Worm (Caenorhabditis elegans) whole organism, young adult: ENCODE measurements around the gene R10E11.5.

Experiments
- D2030.7 ChIP-seq: fragments of 200-800 bp; sonication (Bioruptor generic); IDR thresholded peaks from 2 replicates; pipeline ENCODE4 v1.3.6; 2022; ENCODE audit warnings: missing genetic modification reagents, missing genetic modification characterization, missing compliant biosample characterization
- F10E7.11 ChIP-seq: sonication (generic microtip); optimal IDR thresholded peaks from 2 replicates; lab custom pipeline; 2017; ENCODE audit warnings: mild to moderate bottlenecking, missing genetic modification characterization, moderate library complexity, missing compliant biosample characterization
- F22D6.2 ChIP-seq: sonication (generic microtip); optimal IDR thresholded peaks from 2 replicates; lab custom pipeline; 2016; ENCODE audit warnings: mild to moderate bottlenecking, missing genetic modification characterization, missing compliant biosample characterization
- F39B2.1 ChIP-seq: fragments of 200-800 bp; sonication (Bioruptor generic); IDR thresholded peaks from 2 replicates; pipeline ENCODE4 v1.3.6; 2022; ENCODE audit warnings: missing genetic modification reagents, missing genetic modification characterization, missing compliant biosample characterization
- F49E8.2 ChIP-seq: sonication (generic microtip); optimal IDR thresholded peaks from 3 replicates; lab custom pipeline; 2017; ENCODE audit warnings: missing genetic modification characterization, mild to moderate bottlenecking, missing compliant biosample characterization, antibody characterized with exemption, moderate library complexity; ENCODE audit not compliant: insufficient read depth
- K11D2.4 ChIP-seq: fragments of 200-800 bp; sonication (Bioruptor generic); IDR thresholded peaks from 2 replicates; pipeline ENCODE4 v1.3.6; 2022; ENCODE audit warnings: missing genetic modification reagents, missing genetic modification characterization, missing compliant biosample characterization
- Y53G8AR.9 ChIP-seq: fragments of 200-800 bp; sonication (Bioruptor generic); conservative IDR thresholded peaks from 2 replicates; pipeline ENCODE4 v1.3.6; 2022; ENCODE audit warnings: missing genetic modification reagents, missing genetic modification characterization, missing compliant biosample characterization
- Y79H2A.3 ChIP-seq: fragments of 200-800 bp; sonication (Bioruptor generic); conservative IDR thresholded peaks from 2 replicates; pipeline ENCODE4 v1.3.6; 2022; ENCODE audit warnings: missing genetic modification reagents, missing genetic modification characterization, missing compliant biosample characterization
- Y95B8A.8 ChIP-seq: fragments of 200-800 bp; sonication (Bioruptor generic); IDR thresholded peaks from 2 replicates; pipeline ENCODE4 v1.3.6; 2022; ENCODE audit warnings: missing genetic modification reagents, missing genetic modification characterization, missing compliant biosample characterization
- akir-1 ChIP-seq: fragments of 200-800 bp; sonication (Bioruptor generic); optimal IDR thresholded peaks from 2 replicates; lab custom pipeline; 2018; ENCODE audit warnings: mild to moderate bottlenecking, missing genetic modification characterization, moderate library complexity, missing compliant biosample characterization
- ama-1 ChIP-seq, 3 experiments: fragments of 150-350 bp in 1 of 3; sonication (generic microtip) in 2 of 3; optimal IDR thresholded peaks; 2 replicates each; lab custom pipeline; 2014 to 2018; ENCODE audit warnings: missing biosample characterization in 2 of 3, missing genetic modification characterization in 2 of 3, missing genetic modification reagents in 2 of 3
- aptf-3 ChIP-seq: fragments of 200-800 bp; sonication (Bioruptor generic); IDR thresholded peaks from 2 replicates; pipeline ENCODE4 v1.3.6; 2022; ENCODE audit warnings: missing genetic modification characterization, missing compliant biosample characterization
- athp-1 ChIP-seq: sonication (generic microtip); optimal IDR thresholded peaks from 2 replicates; lab custom pipeline; 2017; ENCODE audit warnings: mild to moderate bottlenecking, missing genetic modification characterization, missing compliant biosample characterization
- bed-1 ChIP-seq: fragments of 200-800 bp; sonication (Bioruptor generic); IDR thresholded peaks from 2 replicates; pipeline ENCODE4 v1.3.6; 2022; ENCODE audit warnings: missing genetic modification reagents, missing genetic modification characterization, missing compliant biosample characterization
- ceh-58 ChIP-seq: fragments of 200-800 bp; sonication (Bioruptor generic); IDR thresholded peaks from 2 replicates; pipeline ENCODE4 v1.3.6; 2022; ENCODE audit warnings: missing genetic modification characterization, missing compliant biosample characterization
- dox-1 ChIP-seq: fragments of 200-800 bp; sonication (Bioruptor generic); IDR thresholded peaks from 2 replicates; pipeline ENCODE4 v1.3.6; 2022; ENCODE audit warnings: missing genetic modification reagents, missing genetic modification characterization, missing compliant biosample characterization
- dpl-1 ChIP-seq: fragments of 150-350 bp; optimal IDR thresholded peaks from 2 replicates; lab custom pipeline; 2014; ENCODE audit warnings: missing biosample characterization, missing genetic modification reagents, missing genetic modification characterization
- egl-18 ChIP-seq: fragments of 200-800 bp; sonication (Bioruptor generic); IDR thresholded peaks from 2 replicates; pipeline ENCODE4 v1.3.6; 2022; ENCODE audit warnings: missing genetic modification reagents, missing genetic modification characterization, missing compliant biosample characterization
- egrh-3 ChIP-seq: fragments of 200-800 bp; sonication (Bioruptor generic); IDR thresholded peaks from 2 replicates; pipeline ENCODE4 v1.3.6; 2022; ENCODE audit warnings: missing genetic modification reagents, missing genetic modification characterization, missing compliant biosample characterization
- ekl-4 ChIP-seq: fragments of 200-800 bp; sonication (Bioruptor generic); IDR thresholded peaks from 2 replicates; pipeline ENCODE4 v1.3.6; 2022; ENCODE audit warnings: missing genetic modification reagents, missing genetic modification characterization, missing compliant biosample characterization
- gei-17 ChIP-seq: fragments of 200-800 bp; sonication (Bioruptor generic); optimal IDR thresholded peaks from 2 replicates; lab custom pipeline; 2018; ENCODE audit warnings: mild to moderate bottlenecking, missing genetic modification characterization, missing compliant biosample characterization
- him-1 ChIP-seq: sonication (generic microtip); optimal IDR thresholded peaks from 2 replicates; lab custom pipeline; 2016; ENCODE audit warnings: missing genotype, missing genetic modification reagents, missing genetic modification characterization, missing compliant biosample characterization
- hlh-26 ChIP-seq: fragments of 200-800 bp; sonication (Bioruptor generic); conservative IDR thresholded peaks from 2 replicates; pipeline ENCODE4 v1.3.6; 2022; ENCODE audit warnings: missing genetic modification reagents, missing genetic modification characterization, missing compliant biosample characterization
- hrde-1 ChIP-seq: sonication (generic microtip); optimal IDR thresholded peaks from 2 replicates; lab custom pipeline; 2016; ENCODE audit warnings: missing genetic modification characterization, mild to moderate bottlenecking, missing compliant biosample characterization, moderate library complexity, missing genotype, missing genetic modification reagents, borderline replicate concordance
- hsf-1 ChIP-seq: fragments of 200-800 bp; sonication (Bioruptor generic); IDR thresholded peaks from 2 replicates; pipeline ENCODE4 v1.3.6; 2022; ENCODE audit warnings: missing genetic modification reagents, missing genetic modification characterization, missing compliant biosample characterization
- lin-26 ChIP-seq: fragments of 200-800 bp; sonication (Bioruptor generic); IDR thresholded peaks from 2 replicates; pipeline ENCODE4 v1.3.6; 2022; ENCODE audit warnings: missing genetic modification reagents, missing genetic modification characterization, missing compliant biosample characterization
- lin-40 ChIP-seq: sonication (generic microtip); optimal IDR thresholded peaks from 2 replicates; lab custom pipeline; 2016; ENCODE audit warnings: missing genetic modification characterization, mild to moderate bottlenecking, missing compliant biosample characterization, missing genotype, missing genetic modification reagents
- lsl-1 ChIP-seq: fragments of 200-800 bp; sonication (Bioruptor generic); optimal IDR thresholded peaks from 2 replicates; lab custom pipeline; 2018; ENCODE audit warnings: mild to moderate bottlenecking, missing genetic modification characterization, moderate library complexity, missing compliant biosample characterization
- madf-10 ChIP-seq: sonication (generic microtip); optimal IDR thresholded peaks from 2 replicates; lab custom pipeline; 2016; ENCODE audit warnings: mild to moderate bottlenecking, missing genetic modification characterization, missing compliant biosample characterization
- madf-6 ChIP-seq: fragments of 200-800 bp; sonication (Bioruptor generic); IDR thresholded peaks from 2 replicates; pipeline ENCODE4 v1.3.6; 2022; ENCODE audit warnings: missing genetic modification reagents, missing genetic modification characterization, missing compliant biosample characterization
- madf-8 ChIP-seq: fragments of 200-800 bp; sonication (Bioruptor generic); conservative IDR thresholded peaks from 2 replicates; pipeline ENCODE4 v1.3.6; 2022; ENCODE audit warnings: missing genetic modification reagents, missing genetic modification characterization, missing compliant biosample characterization
- nfya-1 ChIP-seq: sonication (generic microtip); optimal IDR thresholded peaks from 2 replicates; lab custom pipeline; 2017; ENCODE audit warnings: antibody characterized with exemption, missing compliant biosample characterization, missing genetic modification characterization, borderline replicate concordance; ENCODE audit not compliant: insufficient read depth
- nfyb-1 ChIP-seq: fragments of 200-800 bp; sonication (Bioruptor generic); IDR thresholded peaks from 2 replicates; pipeline ENCODE4 v1.3.6; 2022; ENCODE audit warnings: missing genetic modification reagents, missing genetic modification characterization, missing compliant biosample characterization
- nhr-80 ChIP-seq: sonication (generic microtip); optimal IDR thresholded peaks from 2 replicates; lab custom pipeline; 2016; ENCODE audit warnings: missing genetic modification characterization, missing compliant biosample characterization
- pbrm-1 ChIP-seq: fragments of 200-800 bp; sonication (Bioruptor generic); IDR thresholded peaks from 2 replicates; pipeline ENCODE4 v1.3.6; 2022; ENCODE audit warnings: missing genetic modification reagents, missing genetic modification characterization, missing compliant biosample characterization
- rcor-1 ChIP-seq: fragments of 200-800 bp; sonication (Bioruptor generic); IDR thresholded peaks from 2 replicates; pipeline ENCODE4 v1.3.6; 2022; ENCODE audit warnings: missing genetic modification reagents, missing genetic modification characterization, missing compliant biosample characterization
- rec-8 ChIP-seq, 2 experiments: sonication (generic microtip); optimal IDR thresholded peaks; 2 replicates each; lab custom pipeline; 2016; ENCODE audit warnings: mild to moderate bottlenecking in 2 of 2, missing genetic modification characterization in 2 of 2, missing genetic modification reagents in 2 of 2, missing genotype in 2 of 2, missing biosample characterization in 1 of 2, missing compliant biosample characterization in 1 of 2, moderate library complexity in 1 of 2
- repo-1 ChIP-seq: sonication (generic microtip); optimal IDR thresholded peaks from 2 replicates; lab custom pipeline; 2017; ENCODE audit warnings: mild to moderate bottlenecking, missing genetic modification characterization, missing compliant biosample characterization
- rpc-1 ChIP-seq, 2 experiments: fragments of 150-350 bp in 1 of 2; sonication (generic microtip) in 1 of 2; optimal IDR thresholded peaks; 2 replicates each; lab custom pipeline; 2014 to 2018; ENCODE audit warnings: missing biosample characterization in 1 of 2, missing genetic modification characterization in 1 of 2, missing genetic modification reagents in 1 of 2, missing genotype in 1 of 2
- zim-3 ChIP-seq: sonication (generic microtip); optimal IDR thresholded peaks from 2 replicates; lab custom pipeline; 2017; ENCODE audit warnings: mild to moderate bottlenecking, missing genetic modification characterization, moderate library complexity, missing compliant biosample characterization
- ztf-28 ChIP-seq: fragments of 200-800 bp; sonication (Bioruptor generic); IDR thresholded peaks from 2 replicates; pipeline ENCODE4 v1.3.6; 2022; ENCODE audit warnings: missing genetic modification reagents, missing genetic modification characterization, missing compliant biosample characterization
- ztf-3 ChIP-seq: fragments of 200-800 bp; sonication (Bioruptor generic); optimal IDR thresholded peaks from 2 replicates; lab custom pipeline; 2018; ENCODE audit warnings: mild to moderate bottlenecking, missing genetic modification characterization, missing compliant biosample characterization

The R10E11.5 gene

DNA sequence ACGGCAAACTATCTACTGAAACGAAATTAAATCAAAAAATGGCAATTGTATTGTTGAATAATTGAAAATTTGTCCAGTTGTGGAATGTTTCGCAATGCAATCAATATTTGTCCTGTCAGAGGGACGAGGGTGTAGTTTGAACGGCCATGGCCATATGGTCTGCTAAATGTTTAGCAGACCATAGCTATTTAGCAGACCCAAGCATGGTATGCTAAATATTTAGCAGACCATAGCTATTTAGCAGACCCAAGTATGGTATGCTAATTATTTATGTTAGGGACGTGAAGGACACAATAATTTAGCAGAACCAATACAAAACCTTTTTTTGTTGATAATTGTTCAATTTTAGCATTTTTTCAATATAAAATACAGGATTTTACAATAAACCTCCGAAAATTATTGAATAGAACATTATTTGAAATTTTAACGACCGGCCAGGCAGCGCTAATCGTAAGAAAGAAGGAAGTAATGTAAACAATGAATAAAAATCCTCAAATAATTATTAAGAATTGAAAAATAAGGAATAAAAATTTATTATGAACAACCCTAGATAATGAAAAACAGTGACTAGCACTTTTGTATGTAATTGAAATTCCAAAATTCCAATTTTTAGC, 15.6 kb upstream of the R10E11.5 start, which contains the start of gene riok-3 (continued):
- no peak for TF ChIP-seq ztf-28 (GFP tag; lab: Robert Waterston, UW)
- TF ChIP-seq pbrm-1 (GFP tag; lab: Robert Waterston, UW) = peak; percentile 49; the same call in 1 of the 2 replicates
- TF ChIP-seq akir-1 (GFP tag; lab: Kevin White, UChicago) = no peak

DNA sequence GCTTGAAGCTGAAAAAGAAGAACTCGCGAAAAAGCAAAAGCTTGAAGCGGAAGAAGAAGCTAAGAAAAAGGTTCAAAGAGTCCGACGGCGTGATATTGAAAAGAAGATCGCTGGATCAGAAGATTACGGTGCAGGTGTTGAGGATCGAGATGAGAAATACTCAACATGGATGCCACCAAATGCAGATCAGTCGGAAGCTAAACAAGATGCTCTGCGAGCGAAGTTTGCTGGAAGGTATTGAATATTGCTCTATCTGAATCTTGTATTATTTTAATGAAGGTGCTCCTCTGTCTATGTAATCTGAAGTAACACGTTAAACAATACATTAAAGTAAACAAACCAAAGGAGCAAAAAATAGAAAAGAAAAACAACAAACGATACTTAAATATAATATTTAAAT, 12.6 kb upstream of the R10E11.5 start:
- peak; percentile 73 for TF ChIP-seq him-1
- 0 out of 2 replicates have a peak, but pooled peaks have one; percentile 67 for TF ChIP-seq Y95B8A.8
- 0 out of 2 replicates have a peak, but pooled peaks have one; percentile 21 for TF ChIP-seq Y79H2A.3 (GFP tag; lab: Robert Waterston, UW)
- no peak for TF ChIP-seq F10E7.11 (tag; lab: Kevin White, UChicago)
- TF ChIP-seq D2030.7 (GFP tag; lab: Robert Waterston, UW) = no peak
- TF ChIP-seq lin-40 (tag; lab: Kevin White, UChicago) = no peak
- no peak for TF ChIP-seq dpl-1 (GFP tag; lab: Kevin White, UChicago)
- no peak for TF ChIP-seq Y53G8AR.9
- no peak for TF ChIP-seq rcor-1 (GFP tag; lab: Robert Waterston, UW)
- no peak for TF ChIP-seq hlh-26 (GFP tag; lab: Robert Waterston, UW)
- 0 out of 2 replicates have a peak, but pooled peaks have one; percentile 29 for TF ChIP-seq dox-1
- TF ChIP-seq nfya-1 (tag; lab: Kevin White, UChicago) = no peak
- TF ChIP-seq lin-26 (GFP tag; lab: Robert Waterston, UW) = peak; percentile 51
- no peak for TF ChIP-seq F39B2.1 (GFP tag; lab: Robert Waterston, UW)
- peak; percentile 2 for TF ChIP-seq hrde-1 (tag; lab: Kevin White, UChicago)
- peak; percentile 4 for TF ChIP-seq athp-1 (tag; lab: Kevin White, UChicago)
- TF ChIP-seq hsf-1 (GFP tag; lab: Robert Waterston, UW) = peak; percentile 53; the same call in 1 of the 2 replicates
- TF ChIP-seq F49E8.2 (tag; lab: Kevin White, UChicago) = peak; percentile 9
- no peak for TF ChIP-seq ceh-58 (GFP tag; lab: Robert Waterston, UW)
- no peak for TF ChIP-seq madf-10
- no peak for TF ChIP-seq gei-17 (GFP tag; lab: Kevin White, UChicago)

DNA sequence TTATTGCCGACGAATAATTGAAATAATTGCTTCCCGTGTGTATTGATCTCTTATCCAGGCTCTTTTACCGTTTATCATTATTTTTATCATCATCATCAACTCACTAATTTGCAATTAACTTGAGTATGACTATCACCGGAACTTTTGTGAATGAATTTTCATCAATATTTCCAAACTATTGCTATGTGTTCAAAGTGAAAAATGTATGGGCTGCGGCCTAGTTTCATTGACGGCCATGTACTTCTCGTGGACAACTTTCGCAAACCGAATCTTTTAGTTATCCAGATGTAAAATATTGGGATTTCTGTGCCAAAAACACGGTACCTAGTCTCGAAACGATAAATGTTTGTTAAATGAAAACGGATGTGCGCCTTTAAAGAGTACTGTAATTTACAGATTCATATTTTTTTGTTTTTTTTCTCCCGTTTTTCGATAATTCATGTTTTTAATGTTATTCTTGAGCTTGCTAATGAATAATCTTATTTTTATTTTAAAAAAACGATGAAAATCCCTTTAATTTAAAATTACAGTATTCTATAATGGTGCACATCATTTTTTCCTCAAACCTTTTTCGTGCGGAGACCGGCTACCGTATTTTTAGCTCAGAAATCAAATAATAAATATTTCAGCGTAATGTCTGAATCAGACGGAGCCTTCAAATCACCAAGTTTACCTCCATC, 9.2 kb upstream of the R10E11.5 start, which contains the start of gene ZK632.2:
Gene ZK632.2 (plus strand): TSS at position 630 of the 680 bp plus-strand sequence.
- TF ChIP-seq D2030.7 (GFP tag; lab: Robert Waterston, UW) = 0 out of 2 replicates have a peak, but pooled peaks have one; percentile 8
- peak; percentile 44; the same call in 1 of the 2 replicates for TF ChIP-seq madf-6 (GFP tag; lab: Robert Waterston, UW)
- no peak for TF ChIP-seq gei-17 (GFP tag; lab: Kevin White, UChicago)
- TF ChIP-seq bed-1 = no peak
- no peak for TF ChIP-seq hlh-26 (GFP tag; lab: Robert Waterston, UW)
- TF ChIP-seq ztf-28 (GFP tag; lab: Robert Waterston, UW) = no peak
- no peak for TF ChIP-seq K11D2.4 (GFP tag; lab: Robert Waterston, UW)
- peak; percentile 49 for TF ChIP-seq lsl-1 (GFP tag; lab: Kevin White, UChicago)
- TF ChIP-seq nfyb-1 (GFP tag; lab: Robert Waterston, UW) = no peak
- TF ChIP-seq ama-1 (optimal IDR thresholded peaks at IDR 0.05; lab: Kevin White, UChicago) = no peak
- peak in 1 of 2 experiments; percentile 0 for TF ChIP-seq ama-1 (GFP tag; optimal IDR thresholded peaks at IDR 0.05; lab: Kevin White, UChicago)
- TF ChIP-seq ztf-3 (GFP tag; lab: Kevin White, UChicago) = no peak
- no peak for TF ChIP-seq zim-3 (tag; lab: Kevin White, UChicago)
- no peak for TF ChIP-seq ekl-4
- no peak for TF ChIP-seq F22D6.2
- no peak for TF ChIP-seq madf-8 (GFP tag; lab: Robert Waterston, UW)
- no peak for TF ChIP-seq rpc-1 (optimal IDR thresholded peaks at IDR 0.05; lab: Kevin White, UChicago)
- TF ChIP-seq rpc-1 (tag; optimal IDR thresholded peaks at IDR 0.05; lab: Kevin White, UChicago) = no peak
- TF ChIP-seq nhr-80 (tag; lab: Kevin White, UChicago) = no peak
- no peak for TF ChIP-seq F39B2.1 (GFP tag; lab: Robert Waterston, UW)
- TF ChIP-seq egl-18 (GFP tag; lab: Robert Waterston, UW) = no peak
- TF ChIP-seq repo-1 = no peak
- no peak for TF ChIP-seq aptf-3 (GFP tag; lab: Robert Waterston, UW)
- TF ChIP-seq egrh-3 (GFP tag; lab: Robert Waterston, UW) = no peak
- TF ChIP-seq rec-8 (tag; optimal IDR thresholded peaks at IDR 0.05; lab: Kevin White, UChicago) = no peak
